Fruit fly (Drosophila melanogaster) whole organism, prepupa: ENCODE results near the gene dl.

Experiments used
- Blimp-1 ChIP-seq: fragments of 200-800 bp; sonication (Bioruptor generic); optimal IDR thresholded peaks from 3 replicates; lab custom pipeline; 2017; ENCODE audit warnings: missing biosample characterization, missing genetic modification characterization, mild to moderate bottlenecking, moderate library complexity, missing genetic modification reagents
- CG11902 ChIP-seq: fragments of 200-800 bp; sonication (Bioruptor generic); optimal IDR thresholded peaks from 3 replicates; lab custom pipeline; 2016; ENCODE audit warnings: missing biosample characterization, missing genetic modification characterization
- CG34406 ChIP-seq: fragments of 200-800 bp; sonication (Bioruptor generic); optimal IDR thresholded peaks from 3 replicates; lab custom pipeline; 2016; ENCODE audit warnings: missing biosample characterization, missing genetic modification characterization
- CG6163 ChIP-seq: fragments of 200-800 bp; sonication (Bioruptor generic); IDR thresholded peaks from 3 replicates; pipeline ENCODE4 v1.3.6; 2022; ENCODE audit warnings: missing biosample characterization, missing genetic modification characterization
- CG6808 ChIP-seq: fragments of 200-800 bp; sonication (Bioruptor generic); optimal IDR thresholded peaks from 3 replicates; lab custom pipeline; 2017; ENCODE audit warnings: missing biosample characterization, missing genetic modification characterization, mild to moderate bottlenecking, moderate library complexity, missing genetic modification reagents
- CG6854 ChIP-seq: fragments of 200-800 bp; sonication (Bioruptor generic); optimal IDR thresholded peaks from 2 replicates; lab custom pipeline; 2017; ENCODE audit warnings: missing biosample characterization, mild to moderate bottlenecking, missing genetic modification characterization
- Eip78C ChIP-seq: fragments of 200-800 bp; sonication (Bioruptor generic); peaks from one replicate; lab custom pipeline; 2016; ENCODE audit warnings: missing biosample characterization, missing genetic modification characterization
- Hr39 ChIP-seq: fragments of 200-800 bp; sonication (Bioruptor generic); optimal IDR thresholded peaks from 2 replicates; lab custom pipeline; 2016; ENCODE audit warnings: missing biosample characterization, missing genetic modification characterization
- Met ChIP-seq: fragments of 200-800 bp; sonication (Bioruptor generic); optimal IDR thresholded peaks from 3 replicates; lab custom pipeline; 2016; ENCODE audit warnings: missing biosample characterization, missing genetic modification characterization
- Sox15 ChIP-seq: fragments of 200-800 bp; sonication (Bioruptor generic); optimal IDR thresholded peaks from 3 replicates; lab custom pipeline; 2016; ENCODE audit warnings: missing biosample characterization, missing genetic modification characterization
- achi ChIP-seq: fragments of 200-800 bp; sonication (Bioruptor generic); optimal IDR thresholded peaks from 3 replicates; lab custom pipeline; 2016; ENCODE audit warnings: missing biosample characterization, missing genetic modification characterization
- dsx ChIP-seq: fragments of 200-800 bp; optimal IDR thresholded peaks from 3 replicates; lab custom pipeline; 2019; ENCODE audit warnings: missing biosample characterization, mild to moderate bottlenecking, missing genetic modification characterization, moderate library complexity; ENCODE audit not compliant: poor library complexity, severe bottlenecking
- net ChIP-seq: fragments of 200-800 bp; sonication (Bioruptor generic); optimal IDR thresholded peaks from 3 replicates; lab custom pipeline; 2016; ENCODE audit warnings: missing biosample characterization, missing genetic modification characterization

- peak; percentile 98 for TF ChIP-seq Met (GFP tag; lab: Kevin White, UChicago)
- peak; percentile 96 for TF ChIP-seq CG6854 (GFP tag; lab: Kevin White, UChicago)
- peak; percentile 94 for TF ChIP-seq Blimp-1
- peak; percentile 98 for TF ChIP-seq CG11902 (GFP tag; lab: Kevin White, UChicago)
- TF ChIP-seq CG34406 (GFP tag; lab: Kevin White, UChicago): peak; percentile 99
- TF ChIP-seq Sox15: peak; percentile 99
- TF ChIP-seq CG6808 (GFP tag; lab: Kevin White, UChicago): peak; percentile 92
- peak; percentile 98 for TF ChIP-seq net (GFP tag; lab: Kevin White, UChicago)
- peak; percentile 100 for TF ChIP-seq CG6163 (GFP tag; lab: Robert Waterston, UW)
- TF ChIP-seq achi (GFP tag; lab: Kevin White, UChicago): peak; percentile 99
- TF ChIP-seq Eip78C: peak; percentile 99
- TF ChIP-seq dsx (GFP tag; lab: Kevin White, UChicago): peak; percentile 97
- TF ChIP-seq Hr39 (GFP tag; lab: Kevin White, UChicago): peak; percentile 96
These were observed 30.9 kb upstream of the dl start, which contains the start of the genes fws and Lamtor3 for dm6 chr2L:17480943-17481580.
